Worm (Caenorhabditis elegans) whole organism, L2 larva: ENCODE results near the gene Y73C8B.3.

Experiments
- fos-1 ChIP-seq: fragments of 150-350 bp; optimal IDR thresholded peaks from 2 replicates; lab custom pipeline; 2014; ENCODE audit warnings: missing biosample characterization, missing genetic modification characterization
- nhr-21 ChIP-seq: fragments of 150-350 bp; optimal IDR thresholded peaks from 2 replicates; lab custom pipeline; 2014; ENCODE audit warnings: missing biosample characterization, missing genetic modification characterization
- unc-62 ChIP-seq: fragments of 150-350 bp; optimal IDR thresholded peaks from 2 replicates; lab custom pipeline; 2014; ENCODE audit warnings: missing biosample characterization, missing genetic modification reagents, missing genetic modification characterization

DNA sequence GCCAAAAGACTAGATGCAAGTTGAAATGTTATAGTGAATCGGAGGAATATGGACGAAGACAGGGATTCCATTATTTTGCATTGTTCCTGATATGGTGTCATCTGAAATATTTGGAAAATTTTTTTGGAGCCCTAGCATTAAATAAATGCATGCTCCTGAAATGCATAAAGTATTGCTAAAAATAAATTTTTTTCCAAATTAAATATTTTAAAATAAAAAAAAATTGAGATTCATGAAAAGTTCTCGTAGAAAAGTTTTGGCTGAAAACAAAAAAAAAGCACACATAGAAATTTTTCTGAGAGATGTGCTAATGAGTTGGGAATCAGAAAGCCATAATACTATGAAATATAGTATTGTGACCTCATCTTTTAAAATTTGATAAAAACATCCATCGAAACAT is 38.0 kb downstream of the Y73C8B.3 start, which contains the start of gene srab-7:
- TF ChIP-seq unc-62, result no peak
- no peak for TF ChIP-seq fos-1
- no peak for TF ChIP-seq nhr-21
